Fruit fly (Drosophila melanogaster) whole organism, embryonic: ENCODE measurements around the gene Nnp-1.

Experiments used
- CG10209 ChIP-seq: fragments of 200-800 bp; sonication (Bioruptor generic); optimal IDR thresholded peaks from 3 replicates; lab custom pipeline; 2017; ENCODE audit warnings: missing biosample characterization, mild to moderate bottlenecking, missing genetic modification characterization, missing genetic modification reagents
- CG10979 ChIP-seq: fragments of 200-800 bp; sonication (Bioruptor generic); optimal IDR thresholded peaks from 2 replicates; lab custom pipeline; 2018; ENCODE audit warnings: missing biosample characterization, mild to moderate bottlenecking, missing genetic modification characterization, moderate library complexity
- CG11560 ChIP-seq: fragments of 200-800 bp; sonication (Bioruptor generic); IDR thresholded peaks from 3 replicates; pipeline ENCODE4 v1.3.6; 2022; ENCODE audit warnings: missing biosample characterization, missing genetic modification characterization
- CG13287 ChIP-seq: fragments of 200-800 bp; sonication (Bioruptor generic); IDR thresholded peaks from 2 replicates; pipeline ENCODE4 v1.3.6; 2022; ENCODE audit warnings: missing biosample characterization, missing genetic modification characterization; ENCODE audit not compliant: partially characterized antibody
- CG14050 ChIP-seq: fragments of 200-800 bp; sonication (Bioruptor generic); IDR thresholded peaks from 3 replicates; pipeline ENCODE4 v1.3.6; 2022; ENCODE audit warnings: missing biosample characterization, missing genetic modification characterization
- CG14965 ChIP-seq: fragments of 200-800 bp; sonication (Bioruptor generic); optimal IDR thresholded peaks from 2 replicates; lab custom pipeline; 2016; ENCODE audit warnings: missing biosample characterization, missing genetic modification characterization, borderline replicate concordance
- CG16863 ChIP-seq: fragments of 200-800 bp; sonication (Bioruptor generic); optimal IDR thresholded peaks from 3 replicates; lab custom pipeline; 2016; ENCODE audit warnings: missing biosample characterization, missing genetic modification characterization
- CG17186 ChIP-seq: fragments of 200-800 bp; sonication (Bioruptor generic); optimal IDR thresholded peaks from 3 replicates; lab custom pipeline; 2017; ENCODE audit warnings: missing biosample characterization, missing genetic modification reagents, missing genetic modification characterization
- CG17568 ChIP-seq: fragments of 200-800 bp; sonication (Bioruptor generic); optimal IDR thresholded peaks from 2 replicates; lab custom pipeline; 2018; ENCODE audit warnings: missing biosample characterization, mild to moderate bottlenecking, missing genetic modification characterization, moderate library complexity
- CG17802 ChIP-seq: fragments of 200-800 bp; sonication (Bioruptor generic); optimal IDR thresholded peaks from 2 replicates; lab custom pipeline; 2018; ENCODE audit warnings: missing biosample characterization, mild to moderate bottlenecking, missing genetic modification characterization, moderate library complexity
- CG18262 ChIP-seq: fragments of 200-800 bp; optimal IDR thresholded peaks from 3 replicates; lab custom pipeline; 2019; ENCODE audit warnings: missing biosample characterization, mild to moderate bottlenecking, missing genetic modification characterization, moderate library complexity
- CG2116 ChIP-seq: fragments of 200-800 bp; sonication (Bioruptor generic); optimal IDR thresholded peaks from 3 replicates; lab custom pipeline; 2018; ENCODE audit warnings: missing biosample characterization, mild to moderate bottlenecking, missing genetic modification characterization
- CG2875 ChIP-seq: fragments of 200-800 bp; sonication (Bioruptor generic); optimal IDR thresholded peaks from 2 replicates; lab custom pipeline; 2017; ENCODE audit warnings: missing biosample characterization, mild to moderate bottlenecking, missing genetic modification characterization, missing genetic modification reagents
- CG2889 ChIP-seq: fragments of 200-800 bp; sonication (Bioruptor generic); IDR thresholded peaks from 3 replicates; pipeline ENCODE4 v1.3.6; 2022; ENCODE audit warnings: missing biosample characterization, missing genetic modification characterization
- CG34224 ChIP-seq: fragments of 200-800 bp; sonication (Bioruptor generic); IDR thresholded peaks from 3 replicates; pipeline ENCODE4 v1.3.6; 2022; ENCODE audit warnings: missing biosample characterization, missing genetic modification characterization; ENCODE audit not compliant: partially characterized antibody
- CG4404 ChIP-seq: fragments of 200-800 bp; sonication (Bioruptor generic); IDR thresholded peaks from 2 replicates; pipeline ENCODE4 v1.3.6; 2022; ENCODE audit warnings: missing biosample characterization, missing genetic modification characterization
- CG6272 ChIP-seq: fragments of 200-800 bp; sonication (Bioruptor generic); IDR thresholded peaks from 2 replicates; pipeline ENCODE4 v1.3.6; 2022; ENCODE audit warnings: missing biosample characterization, missing genetic modification characterization
- CG6791 ChIP-seq: fragments of 200-800 bp; sonication (Bioruptor generic); IDR thresholded peaks from 3 replicates; pipeline ENCODE4 v1.3.6; 2022; ENCODE audit warnings: missing biosample characterization, missing genetic modification characterization; ENCODE audit not compliant: partially characterized antibody
- CG6813 ChIP-seq: fragments of 200-800 bp; sonication (Bioruptor generic); optimal IDR thresholded peaks from 2 replicates; lab custom pipeline; 2017; ENCODE audit warnings: missing biosample characterization, missing genetic modification characterization, mild to moderate bottlenecking, moderate library complexity, missing genetic modification reagents
- CG7786 ChIP-seq: fragments of 200-800 bp; sonication (Bioruptor generic); optimal IDR thresholded peaks from 2 replicates; lab custom pipeline; 2016; ENCODE audit warnings: missing biosample characterization, missing genetic modification characterization
- CG8290 ChIP-seq, 3 experiments: fragments of 200-800 bp; sonication (Bioruptor generic); optimal IDR thresholded peaks; 2 replicates each; lab custom pipeline; 2016 to 2019; ENCODE audit warnings: missing biosample characterization in 3 of 3, missing genetic modification characterization in 3 of 3, mild to moderate bottlenecking in 2 of 3, moderate library complexity in 1 of 3
- CG8765 ChIP-seq: fragments of 200-800 bp; sonication (Bioruptor generic); IDR thresholded peaks from 2 replicates; pipeline ENCODE4 v1.3.6; 2022; ENCODE audit warnings: missing biosample characterization, missing genetic modification characterization
- CG9932 ChIP-seq: fragments of 200-800 bp; sonication (Bioruptor generic); IDR thresholded peaks from 2 replicates; pipeline ENCODE4 v1.3.6; 2022; ENCODE audit warnings: missing biosample characterization, missing genetic modification characterization
- E2f1 ChIP-seq: fragments of 200-800 bp; sonication (Bioruptor generic); IDR thresholded peaks from 2 replicates; pipeline ENCODE4 v1.3.6; 2022; ENCODE audit warnings: missing biosample characterization, missing genetic modification characterization
- ERR ChIP-seq: fragments of 200-800 bp; sonication (Bioruptor generic); optimal IDR thresholded peaks from 2 replicates; lab custom pipeline; 2016; ENCODE audit warnings: missing biosample characterization, missing genetic modification characterization
- Fer3 ChIP-seq: fragments of 200-800 bp; sonication (Bioruptor generic); optimal IDR thresholded peaks from 2 replicates; lab custom pipeline; 2018; ENCODE audit warnings: missing biosample characterization, mild to moderate bottlenecking, missing genetic modification characterization, moderate library complexity
- Hr3 ChIP-seq: fragments of 200-800 bp; sonication (Bioruptor generic); optimal IDR thresholded peaks from 3 replicates; lab custom pipeline; 2016; ENCODE audit warnings: missing biosample characterization, missing genetic modification characterization
- Lpt ChIP-seq: fragments of >200 bp; optimal IDR thresholded peaks from 2 replicates; lab custom pipeline; 2018; ENCODE audit warnings: missing biosample characterization, missing genetic modification characterization
- Meics ChIP-seq: fragments of 200-800 bp; sonication (Bioruptor generic); optimal IDR thresholded peaks from 2 replicates; lab custom pipeline; 2017; ENCODE audit warnings: missing biosample characterization, mild to moderate bottlenecking, missing genetic modification characterization
- Rfx ChIP-seq: fragments of 200-800 bp; sonication (Bioruptor generic); IDR thresholded peaks from 2 replicates; pipeline ENCODE4 v1.3.6; 2022; ENCODE audit warnings: missing biosample characterization, missing genetic modification characterization
- Rx ChIP-seq: fragments of 200-800 bp; sonication (Bioruptor generic); IDR thresholded peaks from 2 replicates; pipeline ENCODE4 v1.3.6; 2022; ENCODE audit warnings: missing biosample characterization, missing genetic modification characterization
- Scr ChIP-seq: fragments of 200-800 bp; sonication (Bioruptor generic); IDR thresholded peaks from 2 replicates; pipeline ENCODE4 v1.3.6; 2022; ENCODE audit warnings: missing biosample characterization, missing genetic modification characterization; ENCODE audit not compliant: partially characterized antibody
- Spps ChIP-seq: fragments of 200-800 bp; sonication (Bioruptor generic); optimal IDR thresholded peaks from 2 replicates; lab custom pipeline; 2018; ENCODE audit warnings: missing biosample characterization, mild to moderate bottlenecking, missing genetic modification characterization
- Taf1 ChIP-seq: fragments of 200-800 bp; sonication (Bioruptor generic); IDR thresholded peaks from 2 replicates; pipeline ENCODE4 v1.3.6; 2022; ENCODE audit warnings: missing biosample characterization, missing genetic modification characterization
- Tbp ChIP-seq: fragments of >200 bp; optimal IDR thresholded peaks from 2 replicates; lab custom pipeline; 2018; ENCODE audit warnings: missing biosample characterization, missing genetic modification characterization
- Trl ChIP-seq, 3 experiments: fragments of >200 bp in 2 of 3; fragments of 200-800 bp in 1 of 3; sonication (Bioruptor generic) in 1 of 3; optimal IDR thresholded peaks; 2 replicates in 1 of 3; 3 replicates in 2 of 3; lab custom pipeline; 2016 to 2017; ENCODE audit warnings: missing biosample characterization in 1 of 3, missing genetic modification characterization in 1 of 3
- Usf ChIP-seq: fragments of 200-800 bp; sonication (Bioruptor generic); optimal IDR thresholded peaks from 2 replicates; lab custom pipeline; 2017; ENCODE audit warnings: missing genotype, missing biosample characterization, missing genetic modification characterization
- ato ChIP-seq: fragments of 200-800 bp; sonication (Bioruptor generic); IDR thresholded peaks from 2 replicates; pipeline ENCODE4 v1.3.6; 2022; ENCODE audit warnings: missing biosample characterization, missing genetic modification characterization; ENCODE audit not compliant: partially characterized antibody
- cas ChIP-seq: fragments of 200-800 bp; sonication (Bioruptor generic); IDR thresholded peaks from 2 replicates; pipeline ENCODE4 v1.3.6; 2022; ENCODE audit warnings: missing biosample characterization, missing genetic modification characterization
- chif ChIP-seq, 2 experiments: fragments of 200-800 bp; sonication (Bioruptor generic); optimal IDR thresholded peaks; 3 replicates each; lab custom pipeline; 2016; ENCODE audit warnings: missing biosample characterization in 2 of 2, missing genetic modification characterization in 2 of 2
- eve ChIP-seq, 2 experiments: fragments of >200 bp; optimal IDR thresholded peaks; 2 replicates each; lab custom pipeline; 2017; ENCODE audit warnings: missing biosample characterization in 2 of 2, missing genetic modification characterization in 2 of 2
- gfzf ChIP-seq: fragments of 200-800 bp; sonication (Bioruptor generic); optimal IDR thresholded peaks from 2 replicates; lab custom pipeline; 2016; ENCODE audit warnings: missing biosample characterization, mild to moderate bottlenecking, missing genetic modification characterization, moderate library complexity
- gt ChIP-seq: fragments of 200-800 bp; sonication (Bioruptor generic); IDR thresholded peaks from 2 replicates; pipeline ENCODE4 v1.3.6; 2022; ENCODE audit warnings: missing biosample characterization, missing genetic modification characterization
- psq ChIP-seq: fragments of 200-800 bp; sonication (Bioruptor generic); optimal IDR thresholded peaks from 2 replicates; lab custom pipeline; 2017; ENCODE audit warnings: missing biosample characterization, missing genetic modification characterization
- slou ChIP-seq: fragments of 200-800 bp; sonication (Bioruptor generic); optimal IDR thresholded peaks from 3 replicates; lab custom pipeline; 2016; ENCODE audit warnings: missing biosample characterization, missing genetic modification characterization
- sug ChIP-seq: fragments of 200-800 bp; optimal IDR thresholded peaks from 2 replicates; lab custom pipeline; 2019; ENCODE audit warnings: missing biosample characterization, mild to moderate bottlenecking, missing genetic modification characterization, moderate library complexity
- tap ChIP-seq: fragments of 200-800 bp; optimal IDR thresholded peaks from 3 replicates; lab custom pipeline; 2019; ENCODE audit warnings: missing biosample characterization, mild to moderate bottlenecking, missing genetic modification characterization, moderate library complexity
- tgo ChIP-seq: fragments of 200-800 bp; sonication (Bioruptor generic); IDR thresholded peaks from 3 replicates; pipeline ENCODE4 v1.3.6; 2022; ENCODE audit warnings: missing biosample characterization, missing genetic modification characterization

Gene Nnp-1

DNA sequence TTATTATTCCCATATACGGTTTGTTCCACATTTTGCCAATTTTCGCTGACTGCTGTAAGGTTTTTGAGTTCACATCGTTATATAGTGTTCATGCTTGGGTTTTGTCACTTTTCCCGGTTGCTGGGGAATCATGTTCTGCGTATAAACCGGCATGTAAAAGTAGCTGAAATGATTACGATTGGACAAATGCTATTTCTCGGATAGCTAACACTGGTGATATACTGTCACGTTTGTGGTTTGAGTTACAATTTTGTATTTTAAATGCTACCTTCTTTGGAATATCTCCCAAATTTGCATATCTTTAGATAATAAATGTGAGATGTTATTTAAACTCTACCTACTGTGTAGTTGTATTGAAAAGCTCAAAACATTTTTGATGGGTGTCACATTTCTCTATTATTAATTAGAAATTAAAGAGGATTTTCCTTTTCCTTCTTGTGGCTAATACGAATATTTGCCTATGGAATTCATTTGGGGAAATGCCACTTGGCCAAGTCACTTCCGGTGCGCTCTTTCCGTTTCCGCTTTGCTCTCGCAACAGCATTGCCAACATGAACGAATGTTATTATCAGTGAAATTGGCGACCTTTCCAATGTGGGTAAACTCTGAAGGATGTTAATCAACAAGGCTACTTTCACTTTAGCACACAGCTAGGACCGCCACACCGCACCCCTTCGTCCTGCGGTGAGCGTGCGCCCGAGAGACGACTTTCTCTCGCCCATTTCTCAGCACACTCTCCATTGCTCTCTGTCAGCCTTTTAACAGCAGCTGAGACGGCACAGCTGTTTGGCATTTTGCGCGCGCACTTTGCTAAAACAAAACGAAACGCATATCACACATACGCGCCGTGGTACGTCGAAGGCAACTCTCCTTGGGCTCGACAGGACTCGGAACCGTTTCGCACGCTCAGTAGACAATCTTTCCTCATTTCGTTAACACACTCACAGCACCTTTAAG is 48.8 kb upstream of the Nnp-1 start, which contains the start of the genes CG16956, CG42784 and CG43850 (continued):
- TF ChIP-seq sug (tag; lab: Kevin White, UChicago) (peak; percentile 54), tap (tag; lab: Kevin White, UChicago) (peak; percentile 30), psq (GFP tag; lab: Kevin White, UChicago) (no peak), slou (GFP tag; lab: Kevin White, UChicago) (no peak), CG18262 (tag; lab: Kevin White, UChicago) (no peak), CG17802 (tag; lab: Kevin White, UChicago) (no peak), tgo (no peak; the same call in 2 of the 3 replicates), CG10979 (tag; lab: Kevin White, UChicago) (no peak), Rfx (GFP tag; lab: Robert Waterston, UW) (peak; percentile 69), CG2116 (GFP tag; lab: Kevin White, UChicago) (peak; percentile 40), CG11560 (no peak), Meics (GFP tag; lab: Kevin White, UChicago) (peak; percentile 87), CG16863 (GFP tag; lab: Kevin White, UChicago) (no peak), gt (no peak), gfzf (GFP tag; lab: Kevin White, UChicago) (no peak), CG4404 (GFP tag; lab: Robert Waterston, UW) (no peak), CG7786 (GFP tag; lab: Kevin White, UChicago) (no peak), cas (no peak), CG10209 (peak; percentile 45), Spps (tag; lab: Kevin White, UChicago) (no peak), Fer3 (tag; lab: Kevin White, UChicago) (peak; percentile 75), CG2875 (no peak), CG6791 (no peak), CG6272 (GFP tag; lab: Robert Waterston, UW) (no peak), CG8290 (GFP tag; optimal IDR thresholded peaks at IDR 0.05; lab: Kevin White, UChicago) (no peak), CG8290 (tag; optimal IDR thresholded peaks at IDR 0.05; lab: Kevin White, UChicago) (peak in 1 of 2 experiments; percentile 87), CG6813 (GFP tag; lab: Kevin White, UChicago) (peak; percentile 85), chif (GFP tag; optimal IDR thresholded peaks at IDR 0.05; lab: Kevin White, UChicago) (no peak), ERR (GFP tag; lab: Kevin White, UChicago) (no peak), CG14050 (GFP tag; lab: Robert Waterston, UW) (0 out of 3 replicates have a peak, but pooled peaks have one; percentile 31), Lpt (no peak), Trl (optimal IDR thresholded peaks at IDR 0.05; lab: Kevin White, UChicago) (peak; percentile 39 to 64), Trl (GFP tag; optimal IDR thresholded peaks at IDR 0.05; lab: Kevin White, UChicago) (peak; percentile 24), Rx (GFP tag; lab: Robert Waterston, UW) (no peak), CG17568 (GFP tag; lab: Kevin White, UChicago) (peak; percentile 87), CG14965 (GFP tag; lab: Kevin White, UChicago) (no peak), Tbp (GFP tag; lab: Kevin White, UChicago) (no peak), eve (GFP tag; optimal IDR thresholded peaks at IDR 0.05; lab: Kevin White, UChicago) (no peak), Hr3 (GFP tag; lab: Kevin White, UChicago) (no peak), Usf (GFP tag; lab: Kevin White, UChicago) (no peak), E2f1 (no peak), CG2889 (GFP tag; lab: Robert Waterston, UW) (no peak), CG34224 (GFP tag; lab: Robert Waterston, UW) (0 out of 3 replicates have a peak, but pooled peaks have one; percentile 29), CG9932 (GFP tag; lab: Robert Waterston, UW) (no peak), Taf1 (GFP tag; lab: Robert Waterston, UW) (no peak), Scr (GFP tag; lab: Robert Waterston, UW) (no peak), CG13287 (GFP tag; lab: Robert Waterston, UW) (peak; percentile 23), CG17186 (no peak), ato (no peak), CG8765 (GFP tag; lab: Robert Waterston, UW) (no peak)
